Fruit fly (Drosophila melanogaster) whole organism, wandering third instar larva: Measurements from ENCODE around the gene CG9733.

ENCODE experiments used
- Hr78 ChIP-seq: fragments of >200 bp; optimal IDR thresholded peaks from 2 replicates; lab custom pipeline; 2017; ENCODE audit warnings: missing biosample characterization, missing genetic modification characterization
- OdsH ChIP-seq: fragments of 200-800 bp; sonication (Bioruptor generic); optimal IDR thresholded peaks from 2 replicates; lab custom pipeline; 2016; ENCODE audit warnings: missing biosample characterization, mild to moderate bottlenecking, missing genetic modification characterization
- Vsx2 ChIP-seq: fragments of 200-300, 225-300 bp; sonication (Bioruptor generic); optimal IDR thresholded peaks from 2 replicates; lab custom pipeline; 2018; ENCODE audit warnings: missing biosample characterization, missing genetic modification characterization; ENCODE audit not compliant: partially characterized antibody
- fru ChIP-seq: fragments of 200-800 bp; sonication (Bioruptor generic); optimal IDR thresholded peaks from 3 replicates; lab custom pipeline; 2016; ENCODE audit warnings: missing biosample characterization, mild to moderate bottlenecking, missing genetic modification characterization

- TF ChIP-seq Hr78 (GFP tag; lab: Kevin White, UChicago) (no peak), fru (GFP tag; lab: Kevin White, UChicago) (peak; percentile 99), OdsH (GFP tag; lab: Kevin White, UChicago) (peak; percentile 93), Vsx2 (GFP tag; lab: Kevin White, UChicago) (no peak)
Measured at dm6 chr3R:30261838-30262237, 15.3 kb upstream of the CG9733 start.
